Worm (Caenorhabditis elegans) whole organism, late embryonic: Measurements from ENCODE around the gene F15A4.10.

Source experiments
- K02D7.2 ChIP-seq: sonication (generic microtip); optimal IDR thresholded peaks from 2 replicates; lab custom pipeline; 2017; ENCODE audit warnings: mild to moderate bottlenecking, missing genetic modification characterization, missing compliant biosample characterization
- K09A11.1 ChIP-seq: sonication (generic microtip); optimal IDR thresholded peaks from 2 replicates; lab custom pipeline; 2017; ENCODE audit warnings: antibody characterized with exemption, mild to moderate bottlenecking, missing genetic modification characterization, missing compliant biosample characterization; ENCODE audit not compliant: insufficient read depth
- Y22D7AL.16 ChIP-seq: sonication (generic microtip); optimal IDR thresholded peaks from 2 replicates; lab custom pipeline; 2016; ENCODE audit warnings: missing genetic modification characterization, missing compliant biosample characterization
- ceh-19 ChIP-seq: fragments of 200-800 bp; sonication (Bioruptor generic); optimal IDR thresholded peaks from 2 replicates; lab custom pipeline; 2018; ENCODE audit warnings: mild to moderate bottlenecking, missing genetic modification characterization, missing compliant biosample characterization
- ceh-2 ChIP-seq: sonication (generic microtip); optimal IDR thresholded peaks from 2 replicates; lab custom pipeline; 2016; ENCODE audit warnings: missing genotype, missing genetic modification characterization, missing compliant biosample characterization
- ceh-22 ChIP-seq: sonication (generic microtip); optimal IDR thresholded peaks from 2 replicates; lab custom pipeline; 2017; ENCODE audit warnings: missing biosample characterization, missing genetic modification characterization
- ceh-24 ChIP-seq: sonication (generic microtip); optimal IDR thresholded peaks from 2 replicates; lab custom pipeline; 2016; ENCODE audit warnings: mild to moderate bottlenecking, missing genetic modification characterization, missing compliant biosample characterization
- ceh-30 ChIP-seq: fragments of 150-350 bp; optimal IDR thresholded peaks from 2 replicates; lab custom pipeline; 2014; ENCODE audit warnings: missing biosample characterization, missing genetic modification characterization
- ceh-34 ChIP-seq: sonication (generic microtip); optimal IDR thresholded peaks from 2 replicates; lab custom pipeline; 2016; ENCODE audit warnings: mild to moderate bottlenecking, missing genetic modification characterization, missing compliant biosample characterization
- dmd-4 ChIP-seq: sonication (generic microtip); optimal IDR thresholded peaks from 2 replicates; lab custom pipeline; 2016; ENCODE audit warnings: borderline replicate concordance, missing genetic modification characterization, missing compliant biosample characterization
- ets-4 ChIP-seq: sonication (generic microtip); optimal IDR thresholded peaks from 2 replicates; lab custom pipeline; 2016; ENCODE audit warnings: missing genetic modification characterization, missing compliant biosample characterization
- fkh-10 ChIP-seq: fragments of 150-350 bp; optimal IDR thresholded peaks from 2 replicates; lab custom pipeline; 2014; ENCODE audit warnings: missing biosample characterization, missing genetic modification reagents, missing genetic modification characterization
- fkh-6 ChIP-seq: sonication (generic microtip); optimal IDR thresholded peaks from 2 replicates; lab custom pipeline; 2016; ENCODE audit warnings: missing genetic modification characterization, missing compliant biosample characterization
- hlh-13 ChIP-seq: fragments of 200-800 bp; sonication (Bioruptor generic); optimal IDR thresholded peaks from 2 replicates; lab custom pipeline; 2018; ENCODE audit warnings: mild to moderate bottlenecking, missing genetic modification characterization, missing compliant biosample characterization
- hlh-15 ChIP-seq: sonication (generic microtip); optimal IDR thresholded peaks from 2 replicates; lab custom pipeline; 2016; ENCODE audit warnings: missing genetic modification characterization, missing compliant biosample characterization
- hlh-30 ChIP-seq: sonication (generic microtip); optimal IDR thresholded peaks from 2 replicates; lab custom pipeline; 2017; ENCODE audit warnings: antibody characterized with exemption, missing genetic modification characterization, missing compliant biosample characterization; ENCODE audit not compliant: insufficient read depth
- hlh-8 ChIP-seq: sonication (generic microtip); optimal IDR thresholded peaks from 2 replicates; lab custom pipeline; 2016; ENCODE audit warnings: missing genotype, missing genetic modification characterization, missing compliant biosample characterization
- madf-2 ChIP-seq: sonication (generic microtip); optimal IDR thresholded peaks from 2 replicates; lab custom pipeline; 2017; ENCODE audit warnings: missing genetic modification characterization, missing compliant biosample characterization
- nhr-11 ChIP-seq: fragments of 150-350 bp; optimal IDR thresholded peaks from 2 replicates; lab custom pipeline; 2014; ENCODE audit warnings: missing biosample characterization, missing genetic modification characterization
- nhr-232 ChIP-seq: sonication (generic microtip); optimal IDR thresholded peaks from 2 replicates; lab custom pipeline; 2016; ENCODE audit warnings: missing genetic modification characterization, missing compliant biosample characterization
- pag-3 ChIP-seq: sonication (generic microtip); optimal IDR thresholded peaks from 2 replicates; lab custom pipeline; 2016; ENCODE audit warnings: missing compliant biosample characterization, missing genetic modification characterization, borderline replicate concordance
- pat-9 ChIP-seq: fragments of 200-800 bp; sonication (Bioruptor generic); optimal IDR thresholded peaks from 2 replicates; lab custom pipeline; 2018; ENCODE audit warnings: mild to moderate bottlenecking, missing genetic modification characterization, moderate library complexity, missing compliant biosample characterization
- pax-1 ChIP-seq: fragments of 150-350 bp; optimal IDR thresholded peaks from 2 replicates; lab custom pipeline; 2014; ENCODE audit warnings: missing biosample characterization, missing genetic modification characterization
- pha-2 ChIP-seq: sonication (generic microtip); optimal IDR thresholded peaks from 2 replicates; lab custom pipeline; 2017; ENCODE audit warnings: mild to moderate bottlenecking, missing genetic modification characterization, missing compliant biosample characterization
- pha-4 ChIP-seq: fragments of 150-350 bp; optimal IDR thresholded peaks from 2 replicates; lab custom pipeline; 2018; ENCODE audit warnings: missing biosample characterization, missing genetic modification reagents, missing genetic modification characterization
- pros-1 ChIP-seq: fragments of 150-350 bp; optimal IDR thresholded peaks from 2 replicates; lab custom pipeline; 2014; ENCODE audit warnings: missing biosample characterization, missing genetic modification reagents, missing genetic modification characterization
- ref-2 ChIP-seq: sonication (generic microtip); optimal IDR thresholded peaks from 2 replicates; lab custom pipeline; 2016; ENCODE audit warnings: missing genetic modification characterization, missing compliant biosample characterization
- sdc-2 ChIP-seq: sonication (generic microtip); optimal IDR thresholded peaks from 2 replicates; lab custom pipeline; 2016; ENCODE audit warnings: missing genotype, missing genetic modification characterization, missing compliant biosample characterization
- sox-4 ChIP-seq: sonication (generic microtip); optimal IDR thresholded peaks from 2 replicates; lab custom pipeline; 2017; ENCODE audit warnings: mild to moderate bottlenecking, missing genetic modification characterization, inconsistent platforms, missing compliant biosample characterization
- syd-9 ChIP-seq: sonication (generic microtip); optimal IDR thresholded peaks from 2 replicates; lab custom pipeline; 2016; ENCODE audit warnings: mild to moderate bottlenecking, missing genetic modification characterization, moderate library complexity, missing compliant biosample characterization
- tbx-2 ChIP-seq: sonication (generic microtip); optimal IDR thresholded peaks from 2 replicates; lab custom pipeline; 2016; ENCODE audit warnings: missing genetic modification characterization, missing compliant biosample characterization
- unc-3 ChIP-seq, 2 experiments: fragments of 200-800 bp in 1 of 2; sonication (Bioruptor generic) in 1 of 2; sonication (generic microtip) in 1 of 2; conservative IDR thresholded peaks in 1 of 2; optimal IDR thresholded peaks in 1 of 2; 2 replicates each; pipeline versions ENCODE4 v1.3.6 to Lab custom; 2016 to 2022; ENCODE audit warnings: missing compliant biosample characterization in 2 of 2, missing genetic modification characterization in 2 of 2, missing genetic modification reagents in 1 of 2
- unc-42 ChIP-seq: sonication (generic microtip); optimal IDR thresholded peaks from 2 replicates; lab custom pipeline; 2016; ENCODE audit warnings: missing genotype, missing genetic modification characterization, missing compliant biosample characterization
- unc-86 ChIP-seq: sonication (generic microtip); optimal IDR thresholded peaks from 2 replicates; lab custom pipeline; 2016; ENCODE audit warnings: missing genetic modification characterization, missing compliant biosample characterization
- ztf-16 ChIP-seq: sonication (generic microtip); optimal IDR thresholded peaks from 2 replicates; lab custom pipeline; 2017; ENCODE audit warnings: missing genetic modification characterization, missing compliant biosample characterization

F15A4.10 gene

ce11 chrII:12488810-12489209 is 3.9 kb upstream of the F15A4.10 start:
- no peak for TF ChIP-seq ceh-22 (tag; lab: Kevin White, UChicago)
- TF ChIP-seq pax-1 (tag; lab: Kevin White, UChicago), result no peak
- TF ChIP-seq ets-4 (tag; lab: Kevin White, UChicago), result no peak
- TF ChIP-seq K09A11.1 (tag; lab: Kevin White, UChicago), result no peak
- no peak for TF ChIP-seq hlh-13 (GFP tag; lab: Kevin White, UChicago)
- no peak for TF ChIP-seq nhr-232 (tag; lab: Kevin White, UChicago)
- TF ChIP-seq nhr-11 (tag; lab: Kevin White, UChicago), result no peak
- no peak for TF ChIP-seq Y22D7AL.16 (tag; lab: Kevin White, UChicago)
- no peak for TF ChIP-seq sox-4 (tag; lab: Kevin White, UChicago)
- no peak for TF ChIP-seq madf-2 (tag; lab: Kevin White, UChicago)
- TF ChIP-seq ceh-30 (tag; lab: Kevin White, UChicago), result no peak
- no peak for TF ChIP-seq K02D7.2 (tag; lab: Kevin White, UChicago)
- TF ChIP-seq tbx-2 (tag; lab: Kevin White, UChicago), result no peak
- TF ChIP-seq ceh-19 (GFP tag; lab: Kevin White, UChicago), result no peak
- no peak for TF ChIP-seq unc-42
- TF ChIP-seq pha-2 (tag; lab: Kevin White, UChicago), result no peak
- no peak for TF ChIP-seq pros-1
- no peak for TF ChIP-seq pha-4 (tag; lab: Kevin White, UChicago)
- TF ChIP-seq ceh-34 (tag; lab: Kevin White, UChicago), result no peak
- no peak for TF ChIP-seq hlh-15

DNA sequence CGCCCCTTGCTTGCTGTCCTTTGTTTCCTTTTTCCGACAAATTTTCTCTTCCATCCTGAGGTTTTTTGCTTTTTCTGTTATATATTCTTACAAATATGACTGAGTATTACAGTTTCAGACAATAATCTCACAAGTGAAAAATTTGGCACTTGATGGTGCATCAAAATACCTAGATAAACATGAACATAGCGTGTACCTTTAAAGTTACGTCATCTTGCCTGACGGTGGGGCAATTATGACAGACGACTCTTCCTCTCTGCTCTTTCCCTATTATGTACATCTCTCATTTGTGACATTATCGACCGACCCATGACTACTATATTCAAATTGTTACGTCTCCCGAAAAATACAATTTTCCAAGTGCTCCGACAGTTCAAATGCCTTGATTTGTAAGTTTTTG is 2.3 kb downstream of the F15A4.10 start, which contains the start of gene fbxb-102:
Gene fbxb-102 (plus strand): TSS at position 301 of the 400 bp plus-strand sequence.
- TF ChIP-seq unc-86 (tag; lab: Kevin White, UChicago) (no peak), fkh-6 (no peak), unc-3 (GFP tag; conservative IDR thresholded peaks at IDR 0.05; lab: Robert Waterston, UW) (no peak), unc-3 (tag; optimal IDR thresholded peaks at IDR 0.05; lab: Kevin White, UChicago) (no peak), hlh-30 (tag; lab: Kevin White, UChicago) (no peak), K09A11.1 (tag; lab: Kevin White, UChicago) (no peak), tbx-2 (tag; lab: Kevin White, UChicago) (no peak), ceh-2 (tag; lab: Kevin White, UChicago) (no peak), ref-2 (no peak), ztf-16 (tag; lab: Kevin White, UChicago) (no peak), dmd-4 (tag; lab: Kevin White, UChicago) (no peak), pax-1 (tag; lab: Kevin White, UChicago) (no peak), pat-9 (tag; lab: Kevin White, UChicago) (no peak), ceh-22 (tag; lab: Kevin White, UChicago) (no peak), pha-2 (tag; lab: Kevin White, UChicago) (no peak), madf-2 (tag; lab: Kevin White, UChicago) (no peak), nhr-11 (tag; lab: Kevin White, UChicago) (no peak), syd-9 (no peak), ceh-34 (tag; lab: Kevin White, UChicago) (no peak)
- TF ChIP-seq, all 69 proteins: peak for 0

DNA sequence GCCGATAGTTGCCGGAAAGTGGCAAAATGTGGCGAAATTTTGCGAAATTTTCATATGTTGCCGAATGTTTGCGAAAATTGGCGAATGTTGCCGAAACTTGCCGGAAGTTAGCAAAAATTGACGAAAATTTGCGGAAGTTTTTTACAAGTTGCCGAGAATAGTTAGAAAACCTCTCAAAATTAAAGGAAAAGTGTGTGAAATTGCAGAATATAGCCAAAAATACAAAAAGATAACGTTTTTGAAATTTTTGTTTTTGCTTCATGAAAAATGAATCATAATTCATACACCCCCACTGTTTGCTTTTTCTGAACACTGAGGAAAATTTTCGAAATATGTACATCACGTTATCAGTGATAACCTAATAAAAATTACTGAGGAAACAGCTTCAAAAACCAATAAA is 3.3 kb downstream of the F15A4.10 start:
- TF ChIP-seq hlh-8 (tag; lab: Kevin White, UChicago) (no peak), pax-1 (tag; lab: Kevin White, UChicago) (no peak), fkh-10 (no peak), K02D7.2 (tag; lab: Kevin White, UChicago) (no peak), pat-9 (tag; lab: Kevin White, UChicago) (no peak), sdc-2 (tag; lab: Kevin White, UChicago) (no peak), ceh-22 (tag; lab: Kevin White, UChicago) (no peak), unc-86 (tag; lab: Kevin White, UChicago) (no peak), ceh-30 (tag; lab: Kevin White, UChicago) (no peak), ceh-24 (tag; lab: Kevin White, UChicago) (no peak), pag-3 (tag; lab: Kevin White, UChicago) (no peak), ref-2 (no peak)
- TF ChIP-seq, all 69 proteins: peak for 0
